Fruit fly (Drosophila melanogaster): ENCODE data around the gene Ir7f.

Gene Ir7f

dm6 chrX:7893411-7894122 is 9.7 kb upstream of the Ir7f start, which contains the start of the genes CG45089, ND-MNLL and p115 (continued):
- TF ChIP-seq CG5180 (GFP tag; optimal IDR thresholded peaks at IDR 0.05) (no peak), CG10147 (GFP tag; optimal IDR thresholded peaks at IDR 0.05) (peak; percentile 56), Mrtf (GFP tag; IDR thresholded peaks at IDR 0.05) (no peak), CG18476 (GFP tag; optimal IDR thresholded peaks at IDR 0.05) (peak; percentile 33), Bgb (GFP tag; IDR thresholded peaks at IDR 0.05; ENCODE audit: partially characterized antibody) (peak; percentile 42), CG10462 (GFP tag; optimal IDR thresholded peaks at IDR 0.05) (peak; percentile 24), insv (GFP tag; optimal IDR thresholded peaks at IDR 0.05) (peak in 1 of 2 experiments; percentile 56), dm (GFP tag; optimal IDR thresholded peaks at IDR 0.05) (peak; percentile 14), Scr (GFP tag; IDR thresholded peaks at IDR 0.05; ENCODE audit: partially characterized antibody) (peak; percentile 72), Hr51 (GFP tag; optimal IDR thresholded peaks at IDR 0.05) (peak; percentile 35 to 64), seq (GFP tag; IDR thresholded peaks at IDR 0.05) (peak; percentile 31; the same call in 1 of the 2 replicates), zfh2 (GFP tag; optimal IDR thresholded peaks at IDR 0.05) (peak; percentile 48), CG7556 (GFP tag; optimal IDR thresholded peaks at IDR 0.05) (peak; percentile 26), kah (GFP tag; optimal IDR thresholded peaks at IDR 0.05) (no peak), CG9876 (GFP tag; optimal IDR thresholded peaks at IDR 0.05) (no peak), stc (GFP tag; IDR thresholded peaks at IDR 0.05) (no peak), B-H1 (GFP tag; IDR thresholded peaks at IDR 0.05) (no peak), tll (GFP tag; optimal IDR thresholded peaks at IDR 0.05) (no peak), Med (GFP tag) (peak; percentile 86), ham (GFP tag; IDR thresholded peaks at IDR 0.05) (no peak), nerfin-2 (GFP tag; IDR thresholded peaks at IDR 0.05; ENCODE audit: partially characterized antibody) (no peak), CG14667 (GFP tag; IDR thresholded peaks at IDR 0.05) (peak; percentile 25; the same call in 1 of the 2 replicates), croc (GFP tag; conservative IDR thresholded peaks at IDR 0.05) (no peak), CG9817 (tag; optimal IDR thresholded peaks at IDR 0.05) (peak; percentile 62), CG13424 (tag; optimal IDR thresholded peaks at IDR 0.05) (peak; percentile 72), CG13296 (GFP tag; optimal IDR thresholded peaks at IDR 0.05) (peak; percentile 59), CG6765 (GFP tag; optimal IDR thresholded peaks at IDR 0.05) (peak; percentile 30), ERR (GFP tag; optimal IDR thresholded peaks at IDR 0.05) (no peak), gsb (GFP tag; IDR thresholded peaks at IDR 0.05) (no peak), lab (GFP tag; optimal IDR thresholded peaks at IDR 0.05) (peak; percentile 65), Hr3 (GFP tag; optimal IDR thresholded peaks at IDR 0.05) (peak; percentile 69), ab (GFP tag; optimal IDR thresholded peaks at IDR 0.05) (no peak), wek (GFP tag; optimal IDR thresholded peaks at IDR 0.05) (no peak), Deaf1 (tag; optimal IDR thresholded peaks at IDR 0.05) (peak; percentile 15), CG10543 (GFP tag; optimal IDR thresholded peaks at IDR 0.05) (peak; percentile 50), CG9727 (GFP tag; optimal IDR thresholded peaks at IDR 0.05) (peak; percentile 71), wdn (GFP tag; IDR thresholded peaks at IDR 0.05) (0 out of 2 replicates have a peak, but pooled peaks have one; percentile 40), CG4404 (GFP tag; IDR thresholded peaks at IDR 0.05) (0 out of 2 replicates have a peak, but pooled peaks have one; percentile 28), knrl (GFP tag; IDR thresholded peaks at IDR 0.05; ENCODE audit: partially characterized antibody) (peak; percentile 69), CG14965 (GFP tag; optimal IDR thresholded peaks at IDR 0.05; ENCODE audit: borderline replicate concordance) (no peak), Ravus (GFP tag; IDR thresholded peaks at IDR 0.05) (no peak; the same call in 1 of the 2 replicates), Poxn (GFP tag; IDR thresholded peaks at IDR 0.05) (no peak), disco-r (GFP tag; optimal IDR thresholded peaks at IDR 0.05) (no peak), Nf-YA (GFP tag; IDR thresholded peaks at IDR 0.05) (no peak), slbo (GFP tag; IDR thresholded peaks at IDR 0.05) (peak; percentile 73), CG1024 (GFP tag; IDR thresholded peaks at IDR 0.05) (0 out of 2 replicates have a peak, but pooled peaks have one; percentile 31), CG15479 (GFP tag; optimal IDR thresholded peaks at IDR 0.05) (no peak), shn (GFP tag; optimal IDR thresholded peaks at IDR 0.05) (peak; percentile 14), ken (GFP tag; IDR thresholded peaks at IDR 0.05) (peak; percentile 46; the same call in 2 of the 3 replicates)
